Worm (Caenorhabditis elegans): ENCODE data around the gene F52H2.3.

ce11 chrX:2541003-2541521 lies at the start of gene F52H2.3:
- TF ChIP-seq aly-1 (tag; optimal IDR thresholded peaks at IDR 0.05) (no peak), ama-1 (optimal IDR thresholded peaks at IDR 0.05) (no peak)
